Fruit fly (Drosophila melanogaster): ENCODE data around the gene CG14073.

dm6 chr3L:18796376-18796775 is 24.1 kb downstream of the CG14073 start:
- TF ChIP-seq CG8478 (optimal IDR thresholded peaks at IDR 0.05) (no peak), EcR (GFP tag; optimal IDR thresholded peaks at IDR 0.05) (no peak), Dll (optimal IDR thresholded peaks at IDR 0.05) (no peak), psq (optimal IDR thresholded peaks at IDR 0.05) (no peak), pan (optimal IDR thresholded peaks at IDR 0.05) (no peak)

Data from whole organism.